Fruit fly (Drosophila melanogaster) whole organism, embryonic: Measurements from ENCODE around the gene Dap160.
A peak's percentile ranks its signal among the peaks of the same experiment; 100 is the strongest.

Experiments
- ATbp ChIP-seq: fragments of 200-800 bp; sonication (Bioruptor generic); optimal IDR thresholded peaks from 2 replicates; lab custom pipeline; 2017; ENCODE audit warnings: missing biosample characterization, mild to moderate bottlenecking, missing genetic modification characterization, missing genetic modification reagents
- CG10274 ChIP-seq: fragments of 200-800 bp; sonication (Bioruptor generic); optimal IDR thresholded peaks from 3 replicates; lab custom pipeline; 2017; ENCODE audit warnings: missing biosample characterization, mild to moderate bottlenecking, missing genetic modification characterization
- CG11398 ChIP-seq: fragments of 200-800 bp; sonication (Bioruptor generic); optimal IDR thresholded peaks from 2 replicates; lab custom pipeline; 2016; ENCODE audit warnings: missing biosample characterization, missing genetic modification characterization
- CG11695 ChIP-seq: fragments of 200-800 bp; sonication (Bioruptor generic); IDR thresholded peaks from 3 replicates; pipeline ENCODE4 v1.3.6; 2022; ENCODE audit warnings: missing biosample characterization, missing genetic modification characterization
- CG14014 ChIP-seq: fragments of 200-800 bp; sonication (Bioruptor generic); IDR thresholded peaks from 2 replicates; pipeline ENCODE4 v1.3.6; 2022; ENCODE audit warnings: missing biosample characterization, missing genetic modification characterization
- CG16815 ChIP-seq: fragments of 200-800 bp; sonication (Bioruptor generic); optimal IDR thresholded peaks from 3 replicates; lab custom pipeline; 2017; ENCODE audit warnings: missing biosample characterization, mild to moderate bottlenecking, missing genetic modification characterization
- CG16863 ChIP-seq: fragments of 200-800 bp; sonication (Bioruptor generic); optimal IDR thresholded peaks from 3 replicates; lab custom pipeline; 2016; ENCODE audit warnings: missing biosample characterization, missing genetic modification characterization
- CG17359 ChIP-seq: fragments of 200-800 bp; sonication (Bioruptor generic); optimal IDR thresholded peaks from 3 replicates; lab custom pipeline; 2018; ENCODE audit warnings: missing biosample characterization, mild to moderate bottlenecking, missing genetic modification characterization, moderate library complexity
- CG17829 ChIP-seq: fragments of 200-800 bp; optimal IDR thresholded peaks from 2 replicates; lab custom pipeline; 2019; ENCODE audit warnings: missing biosample characterization, mild to moderate bottlenecking, missing genetic modification characterization, moderate library complexity
- CG17912 ChIP-seq: fragments of 200-800 bp; sonication (Bioruptor generic); optimal IDR thresholded peaks from 2 replicates; lab custom pipeline; 2018; ENCODE audit warnings: missing biosample characterization, mild to moderate bottlenecking, missing genetic modification characterization
- CG1832 ChIP-seq: fragments of 200-800 bp; sonication (Bioruptor generic); optimal IDR thresholded peaks from 2 replicates; lab custom pipeline; 2017; ENCODE audit warnings: missing biosample characterization, mild to moderate bottlenecking, missing genetic modification characterization, inconsistent platforms
- CG30403 ChIP-seq: fragments of 200-800 bp; sonication (Bioruptor generic); optimal IDR thresholded peaks from 3 replicates; lab custom pipeline; 2016; ENCODE audit warnings: missing biosample characterization, missing genetic modification characterization
- CG4404 ChIP-seq: fragments of 200-800 bp; sonication (Bioruptor generic); IDR thresholded peaks from 2 replicates; pipeline ENCODE4 v1.3.6; 2022; ENCODE audit warnings: missing biosample characterization, missing genetic modification characterization
- CG4820 ChIP-seq: fragments of 200-800 bp; sonication (Bioruptor generic); optimal IDR thresholded peaks from 3 replicates; lab custom pipeline; 2016; ENCODE audit warnings: missing biosample characterization, missing genetic modification characterization
- CG9932 ChIP-seq: fragments of 200-800 bp; sonication (Bioruptor generic); IDR thresholded peaks from 2 replicates; pipeline ENCODE4 v1.3.6; 2022; ENCODE audit warnings: missing biosample characterization, missing genetic modification characterization
- Chrac-16 ChIP-seq: fragments of 200-800 bp; sonication (Bioruptor generic); optimal IDR thresholded peaks from 3 replicates; lab custom pipeline; 2016; ENCODE audit warnings: missing biosample characterization, missing genetic modification characterization
- Ets97D ChIP-seq: fragments of 200-800 bp; sonication (Bioruptor generic); optimal IDR thresholded peaks from 3 replicates; lab custom pipeline; 2016; ENCODE audit warnings: missing biosample characterization, missing genetic modification characterization
- H15 ChIP-seq: fragments of 200-800 bp; sonication (Bioruptor generic); IDR thresholded peaks from 3 replicates; pipeline ENCODE4 v1.3.6; 2022; ENCODE audit warnings: missing biosample characterization, missing genetic modification characterization
- HmgD ChIP-seq: fragments of 200-800 bp; sonication (Bioruptor generic); optimal IDR thresholded peaks from 3 replicates; lab custom pipeline; 2016; ENCODE audit warnings: missing biosample characterization, missing genetic modification characterization
- HmgZ ChIP-seq: fragments of 200-800 bp; sonication (Bioruptor generic); optimal IDR thresholded peaks from 2 replicates; lab custom pipeline; 2018; ENCODE audit warnings: missing biosample characterization, mild to moderate bottlenecking, missing genetic modification characterization
- Hr3 ChIP-seq: fragments of 200-800 bp; sonication (Bioruptor generic); optimal IDR thresholded peaks from 3 replicates; lab custom pipeline; 2016; ENCODE audit warnings: missing biosample characterization, missing genetic modification characterization
- Hr39 ChIP-seq: fragments of >200 bp; optimal IDR thresholded peaks from 2 replicates; lab custom pipeline; 2017
- Lhr ChIP-seq: fragments of 200-800 bp; sonication (Bioruptor generic); optimal IDR thresholded peaks from 3 replicates; lab custom pipeline; 2017; ENCODE audit warnings: mild to moderate bottlenecking, missing biosample characterization, missing genetic modification reagents, missing genetic modification characterization
- Nf-YC ChIP-seq: fragments of 200-800 bp; optimal IDR thresholded peaks from 3 replicates; lab custom pipeline; 2019; ENCODE audit warnings: missing biosample characterization, mild to moderate bottlenecking, missing genetic modification characterization, moderate library complexity
- NfI ChIP-seq: fragments of 200-800 bp; sonication (Bioruptor generic); optimal IDR thresholded peaks from 3 replicates; lab custom pipeline; 2018; ENCODE audit warnings: missing biosample characterization, mild to moderate bottlenecking, missing genetic modification characterization, moderate library complexity
- Oaz ChIP-seq: fragments of 200-800 bp; sonication (Bioruptor generic); IDR thresholded peaks from 2 replicates; pipeline ENCODE4 v1.3.6; 2022; ENCODE audit warnings: missing biosample characterization, missing genetic modification characterization
- Pdp1 ChIP-seq, 2 experiments: fragments of 200-800 bp; sonication (Bioruptor generic); optimal IDR thresholded peaks; 3 replicates each; lab custom pipeline; 2016; ENCODE audit warnings: missing biosample characterization in 2 of 2, missing genetic modification characterization in 2 of 2, mild to moderate bottlenecking in 1 of 2, moderate library complexity in 1 of 2
- Poxn ChIP-seq: fragments of 200-800 bp; sonication (Bioruptor generic); IDR thresholded peaks from 2 replicates; pipeline ENCODE4 v1.3.6; 2022; ENCODE audit warnings: missing biosample characterization, missing genetic modification characterization
- Rx ChIP-seq: fragments of 200-800 bp; sonication (Bioruptor generic); IDR thresholded peaks from 2 replicates; pipeline ENCODE4 v1.3.6; 2022; ENCODE audit warnings: missing biosample characterization, missing genetic modification characterization
- TFAM ChIP-seq: fragments of 200-800 bp; sonication (Bioruptor generic); optimal IDR thresholded peaks from 2 replicates; lab custom pipeline; 2017; ENCODE audit warnings: missing biosample characterization, missing genetic modification characterization, inconsistent platforms
- Xbp1 ChIP-seq: fragments of 200-800 bp; sonication (Bioruptor generic); optimal IDR thresholded peaks from 3 replicates; lab custom pipeline; 2016; ENCODE audit warnings: missing biosample characterization, mild to moderate bottlenecking, missing genetic modification characterization
- ase ChIP-seq: fragments of 200-800 bp; sonication (Bioruptor generic); IDR thresholded peaks from 3 replicates; pipeline ENCODE4 v1.3.6; 2022; ENCODE audit warnings: missing biosample characterization, missing genetic modification characterization
- bcd ChIP-seq: fragments of 200-800 bp; sonication (Bioruptor generic); optimal IDR thresholded peaks from 2 replicates; lab custom pipeline; 2017; ENCODE audit warnings: missing biosample characterization, mild to moderate bottlenecking, missing genetic modification characterization
- caup ChIP-seq: fragments of 200-800 bp; sonication (Bioruptor generic); optimal IDR thresholded peaks from 3 replicates; lab custom pipeline; 2017; ENCODE audit warnings: missing biosample characterization, mild to moderate bottlenecking, missing genetic modification characterization, moderate library complexity; ENCODE audit not compliant: severe bottlenecking
- da ChIP-seq: fragments of 200-800 bp; sonication (Bioruptor generic); optimal IDR thresholded peaks from 2 replicates; lab custom pipeline; 2016; ENCODE audit warnings: missing biosample characterization, missing genetic modification characterization
- dimm ChIP-seq: fragments of 200-800 bp; sonication (Bioruptor generic); IDR thresholded peaks from 2 replicates; pipeline ENCODE4 v1.3.6; 2022; ENCODE audit warnings: missing biosample characterization, missing genetic modification characterization
- dm ChIP-seq: fragments of 200-800 bp; sonication (Bioruptor generic); optimal IDR thresholded peaks from 3 replicates; lab custom pipeline; 2016; ENCODE audit warnings: missing biosample characterization, missing genetic modification characterization
- esg ChIP-seq: fragments of 200-800 bp; sonication (Bioruptor generic); conservative IDR thresholded peaks from 2 replicates; pipeline ENCODE4 v1.3.6; 2022; ENCODE audit warnings: missing biosample characterization, missing genetic modification characterization
- fd96Cb ChIP-seq: fragments of 200-800 bp; sonication (Bioruptor generic); optimal IDR thresholded peaks from 2 replicates; lab custom pipeline; 2018; ENCODE audit warnings: missing biosample characterization, mild to moderate bottlenecking, missing genetic modification characterization, moderate library complexity
- hth ChIP-seq: fragments of >200 bp; optimal IDR thresholded peaks from 2 replicates; lab custom pipeline; 2017; ENCODE audit warnings: inconsistent platforms
- nmo ChIP-seq: fragments of 200-800 bp; sonication (Bioruptor generic); optimal IDR thresholded peaks from 2 replicates; lab custom pipeline; 2018; ENCODE audit warnings: missing biosample characterization, mild to moderate bottlenecking, missing genetic modification characterization, moderate library complexity
- pb ChIP-seq: fragments of 200-800 bp; sonication (Bioruptor generic); optimal IDR thresholded peaks from 3 replicates; lab custom pipeline; 2016; ENCODE audit warnings: missing biosample characterization, missing genetic modification characterization
- sens-2 ChIP-seq: fragments of 200-800 bp; sonication (Bioruptor generic); IDR thresholded peaks from 2 replicates; pipeline ENCODE4 v1.3.6; 2022; ENCODE audit warnings: missing biosample characterization, missing genetic modification characterization
- seq ChIP-seq: fragments of 200-800 bp; sonication (Bioruptor generic); IDR thresholded peaks from 2 replicates; pipeline ENCODE4 v1.3.6; 2022; ENCODE audit warnings: missing biosample characterization, missing genetic modification characterization
- slbo ChIP-seq: fragments of 200-800 bp; sonication (Bioruptor generic); IDR thresholded peaks from 2 replicates; pipeline ENCODE4 v1.3.6; 2022; ENCODE audit warnings: missing biosample characterization, missing genetic modification characterization
- sqz ChIP-seq: fragments of 200-800 bp; sonication (Bioruptor generic); optimal IDR thresholded peaks from 3 replicates; lab custom pipeline; 2018; ENCODE audit warnings: missing biosample characterization, mild to moderate bottlenecking, missing genetic modification characterization
- sug ChIP-seq: fragments of 200-800 bp; optimal IDR thresholded peaks from 2 replicates; lab custom pipeline; 2019; ENCODE audit warnings: missing biosample characterization, mild to moderate bottlenecking, missing genetic modification characterization, moderate library complexity
- trem ChIP-seq: fragments of 200-800 bp; optimal IDR thresholded peaks from 3 replicates; lab custom pipeline; 2019; ENCODE audit warnings: missing biosample characterization, mild to moderate bottlenecking, missing genetic modification characterization, moderate library complexity
- z ChIP-seq: fragments of 200-800 bp; sonication (Bioruptor generic); IDR thresholded peaks from 3 replicates; pipeline ENCODE4 v1.3.6; 2022; ENCODE audit warnings: missing biosample characterization, missing genetic modification characterization
- zen ChIP-seq: fragments of 200-800 bp; sonication (Bioruptor generic); optimal IDR thresholded peaks from 3 replicates; lab custom pipeline; 2018; ENCODE audit warnings: missing biosample characterization, mild to moderate bottlenecking, missing genetic modification characterization, moderate library complexity

Dap160 gene

DNA sequence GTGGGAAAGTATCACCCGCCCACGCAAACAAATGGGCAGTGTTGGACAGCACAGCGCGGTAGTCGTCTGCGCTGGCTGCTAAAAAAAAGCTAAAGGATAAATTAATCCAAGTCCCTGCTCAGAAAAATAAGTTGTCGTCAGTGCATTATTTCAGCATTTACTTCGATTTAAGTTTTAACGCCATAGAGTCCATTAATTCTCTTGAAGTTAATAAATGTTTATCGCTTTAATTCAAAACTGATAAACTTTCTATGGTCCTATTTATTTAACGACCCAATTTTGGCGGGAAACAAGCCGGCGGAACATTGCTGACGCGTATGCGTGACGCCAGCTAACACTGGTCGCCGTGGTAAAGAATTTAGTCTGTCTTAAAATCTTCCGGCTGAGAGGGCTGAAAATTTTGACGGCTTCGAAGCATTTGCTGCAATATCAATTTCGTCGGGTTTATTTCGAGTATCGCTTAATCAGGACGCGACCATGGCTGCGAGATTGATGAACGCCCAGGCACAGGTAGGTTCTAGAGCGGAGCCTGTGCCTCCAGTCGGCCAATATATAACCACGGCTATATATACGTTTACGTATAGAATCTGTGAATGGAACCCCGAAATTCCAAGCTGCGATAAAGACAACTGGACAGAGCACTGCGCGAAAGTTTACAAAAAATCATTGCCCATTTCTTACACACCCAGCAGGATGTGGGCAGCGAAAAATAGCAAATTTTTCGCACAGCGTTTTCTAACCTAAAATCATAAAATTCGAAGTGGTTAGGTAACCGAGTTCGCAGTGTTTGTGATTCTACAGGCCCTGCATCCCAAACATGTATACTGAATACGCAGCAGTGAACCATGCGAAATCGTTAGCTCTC lies 26.4 kb upstream of the Dap160 start, which contains the start of the genes mAcon1, CG43345 and CG43346 (continued):
- TF ChIP-seq da (GFP tag; lab: Kevin White, UChicago) (peak; percentile 37), bcd (GFP tag; lab: Kevin White, UChicago) (no peak), Xbp1 (GFP tag; lab: Kevin White, UChicago) (peak; percentile 84), z (GFP tag; lab: Robert Waterston, UW) (no peak), Nf-YC (tag; lab: Kevin White, UChicago) (no peak), esg (peak; percentile 30), Rx (GFP tag; lab: Robert Waterston, UW) (0 out of 2 replicates have a peak, but pooled peaks have one; percentile 33), pb (peak; percentile 83), caup (no peak), dimm (no peak), zen (peak; percentile 75), CG4404 (GFP tag; lab: Robert Waterston, UW) (peak; percentile 80), fd96Cb (tag; lab: Kevin White, UChicago) (peak; percentile 54), CG11695 (GFP tag; lab: Robert Waterston, UW) (no peak), Chrac-16 (GFP tag; lab: Kevin White, UChicago) (peak; percentile 85), nmo (peak; percentile 87), CG17912 (GFP tag; lab: Kevin White, UChicago) (no peak), CG14014 (GFP tag; lab: Robert Waterston, UW) (peak; percentile 75), CG11398 (peak; percentile 79), CG10274 (peak; percentile 53), H15 (GFP tag; lab: Robert Waterston, UW) (no peak), Poxn (GFP tag; lab: Robert Waterston, UW) (no peak), Hr39 (lab: Kevin White, UChicago) (peak; percentile 70), HmgZ (tag; lab: Kevin White, UChicago) (peak; percentile 93), NfI (GFP tag; lab: Kevin White, UChicago) (peak; percentile 86), CG16863 (GFP tag; lab: Kevin White, UChicago) (peak; percentile 81), Ets97D (peak; percentile 79), Hr3 (GFP tag; lab: Kevin White, UChicago) (peak; percentile 76), seq (GFP tag; lab: Robert Waterston, UW) (peak; percentile 57; the same call in 1 of the 2 replicates), ase (GFP tag; lab: Robert Waterston, UW) (no peak), CG9932 (GFP tag; lab: Robert Waterston, UW) (peak; percentile 84), Pdp1 (GFP tag; optimal IDR thresholded peaks at IDR 0.05; lab: Kevin White, UChicago) (peak; percentile 83 to 97), CG16815 (GFP tag; lab: Kevin White, UChicago) (peak; percentile 84), CG30403 (GFP tag; lab: Kevin White, UChicago) (peak; percentile 87), HmgD (GFP tag; lab: Kevin White, UChicago) (peak; percentile 88), Oaz (GFP tag; lab: Robert Waterston, UW) (no peak), CG1832 (no peak), CG17359 (no peak), CG17829 (peak; percentile 66), slbo (GFP tag; lab: Robert Waterston, UW) (peak; percentile 83), TFAM (GFP tag; lab: Kevin White, UChicago) (no peak), ATbp (GFP tag; lab: Kevin White, UChicago) (peak; percentile 43), sug (peak; percentile 89), sqz (GFP tag; lab: Kevin White, UChicago) (no peak), CG4820 (GFP tag; lab: Kevin White, UChicago) (peak; percentile 77), Lhr (GFP tag; lab: Kevin White, UChicago) (peak; percentile 56), sens-2 (GFP tag; lab: Robert Waterston, UW) (no peak), dm (GFP tag; lab: Kevin White, UChicago) (peak; percentile 89), hth (lab: Kevin White, UChicago) (no peak), trem (tag; lab: Kevin White, UChicago) (peak; percentile 79)
